Worm (Caenorhabditis elegans) whole organism, L4 larva: Measurements from ENCODE around the gene C30F2.5.

Source experiments
- F10B5.3 ChIP-seq: sonication (generic microtip); optimal IDR thresholded peaks from 2 replicates; lab custom pipeline; 2016; ENCODE audit warnings: mild to moderate bottlenecking, missing genetic modification characterization, missing compliant biosample characterization
- F26F4.8 ChIP-seq: fragments of 200-800 bp; sonication (Bioruptor generic); conservative IDR thresholded peaks from 2 replicates; pipeline ENCODE4 v1.3.6; 2022; ENCODE audit warnings: missing genetic modification characterization, missing compliant biosample characterization
- F44E2.7 ChIP-seq: fragments of 200-800 bp; sonication (Bioruptor generic); IDR thresholded peaks from 2 replicates; pipeline ENCODE4 v2.1.2; 2022; ENCODE audit warnings: missing genetic modification characterization, missing compliant biosample characterization
- F49E8.2 ChIP-seq: sonication (generic microtip); optimal IDR thresholded peaks from 2 replicates; lab custom pipeline; 2016; ENCODE audit warnings: missing compliant biosample characterization, mild to moderate bottlenecking, missing genetic modification characterization, borderline replicate concordance
- T20F7.1 ChIP-seq: fragments of 200-800 bp; sonication (Bioruptor generic); optimal IDR thresholded peaks from 2 replicates; lab custom pipeline; 2018; ENCODE audit warnings: mild to moderate bottlenecking, missing genetic modification characterization, missing compliant biosample characterization
- T26A8.4 ChIP-seq: fragments of 200-800 bp; sonication (Bioruptor generic); IDR thresholded peaks from 2 replicates; pipeline ENCODE4 v1.3.6; 2022; ENCODE audit warnings: missing genetic modification characterization, missing compliant biosample characterization
- Y48G9A.11 ChIP-seq: fragments of 200-800 bp; sonication (Bioruptor generic); IDR thresholded peaks from 2 replicates; pipeline ENCODE4 v1.3.6; 2022; ENCODE audit warnings: missing genetic modification reagents, missing genetic modification characterization, missing compliant biosample characterization
- ZK546.5 ChIP-seq, 2 experiments: sonication (generic microtip); optimal IDR thresholded peaks; 2 replicates each; lab custom pipeline; 2017; ENCODE audit warnings: missing biosample characterization in 2 of 2, missing genetic modification characterization in 2 of 2
- aha-1 ChIP-seq: fragments of 150-350 bp; peaks from one replicate; lab custom pipeline; 2014; ENCODE audit warnings: missing biosample characterization, missing genetic modification characterization
- attf-4 ChIP-seq: sonication (generic microtip); optimal IDR thresholded peaks from 3 replicates; lab custom pipeline; 2017; ENCODE audit warnings: missing biosample characterization, missing genetic modification characterization
- ceh-20 ChIP-seq: fragments of 200-800 bp; sonication (Bioruptor generic); IDR thresholded peaks from 2 replicates; pipeline ENCODE4 v1.3.6; 2022; ENCODE audit warnings: missing genetic modification reagents, missing genetic modification characterization, missing compliant biosample characterization
- ceh-82 ChIP-seq: sonication (generic microtip); optimal IDR thresholded peaks from 2 replicates; lab custom pipeline; 2017; ENCODE audit warnings: missing biosample characterization, missing genetic modification characterization
- ces-1 ChIP-seq: fragments of 150-350 bp; sonication (generic microtip); optimal IDR thresholded peaks from 4 replicates; lab custom pipeline; 2014; ENCODE audit warnings: missing biosample characterization, missing genetic modification reagents, missing genetic modification characterization
- cey-2 ChIP-seq: sonication (generic microtip); optimal IDR thresholded peaks from 3 replicates; lab custom pipeline; 2017; ENCODE audit warnings: missing genetic modification characterization, mild to moderate bottlenecking, missing compliant biosample characterization, antibody characterized with exemption, borderline replicate concordance; ENCODE audit not compliant: insufficient read depth
- ctbp-1 ChIP-seq: fragments of 200-800 bp; sonication (Bioruptor generic); IDR thresholded peaks from 2 replicates; pipeline ENCODE4 v1.3.6; 2022; ENCODE audit warnings: missing genetic modification reagents, missing genetic modification characterization, missing compliant biosample characterization
- daf-19 ChIP-seq: fragments of 200-800 bp; sonication (Bioruptor generic); conservative IDR thresholded peaks from 2 replicates; pipeline ENCODE4 v1.3.6; 2022; ENCODE audit warnings: missing genetic modification characterization, missing compliant biosample characterization
- dmd-8 ChIP-seq: fragments of 200-800 bp; sonication (Bioruptor generic); IDR thresholded peaks from 2 replicates; pipeline ENCODE4 v1.3.6; 2022; ENCODE audit warnings: missing genetic modification characterization, missing compliant biosample characterization
- dpl-1 ChIP-seq: fragments of 150-350 bp; optimal IDR thresholded peaks from 2 replicates; lab custom pipeline; 2014; ENCODE audit warnings: missing biosample characterization, missing genetic modification reagents, missing genetic modification characterization
- duxl-1 ChIP-seq: sonication (generic microtip); optimal IDR thresholded peaks from 2 replicates; lab custom pipeline; 2016; ENCODE audit warnings: mild to moderate bottlenecking, missing genetic modification characterization, moderate library complexity, missing compliant biosample characterization; ENCODE audit not compliant: poor library complexity
- egl-43 ChIP-seq: fragments of 200-800 bp; sonication (Bioruptor generic); IDR thresholded peaks from 2 replicates; pipeline ENCODE4 v1.3.6; 2022; ENCODE audit warnings: missing genetic modification reagents, missing genetic modification characterization, missing compliant biosample characterization
- hlh-11 ChIP-seq: fragments of 200-800 bp; sonication (Bioruptor generic); optimal IDR thresholded peaks from 2 replicates; lab custom pipeline; 2018; ENCODE audit warnings: mild to moderate bottlenecking, missing genetic modification characterization, missing compliant biosample characterization
- hmg-1.1 ChIP-seq: fragments of 200-800 bp; sonication (Bioruptor generic); IDR thresholded peaks from 2 replicates; pipeline ENCODE4 v1.3.6; 2022; ENCODE audit warnings: missing genetic modification reagents, missing genetic modification characterization, missing compliant biosample characterization
- jun-1 ChIP-seq: fragments of 150-350 bp; optimal IDR thresholded peaks from 2 replicates; lab custom pipeline; 2014; ENCODE audit warnings: missing biosample characterization, missing genetic modification reagents, missing genetic modification characterization
- lim-7 ChIP-seq: fragments of 200-800 bp; sonication (Bioruptor generic); IDR thresholded peaks from 2 replicates; pipeline ENCODE4 v1.3.6; 2022; ENCODE audit warnings: missing genetic modification characterization, missing compliant biosample characterization
- lin-13 ChIP-seq: fragments of 150-350 bp; optimal IDR thresholded peaks from 2 replicates; lab custom pipeline; 2014; ENCODE audit warnings: missing biosample characterization, missing genetic modification reagents, missing genetic modification characterization
- lin-15B ChIP-seq: fragments of 150-350 bp; sonication (generic microtip); optimal IDR thresholded peaks from 3 replicates; lab custom pipeline; 2014; ENCODE audit warnings: missing biosample characterization, missing genetic modification characterization
- lin-39 ChIP-seq: fragments of 150-350 bp; optimal IDR thresholded peaks from 2 replicates; lab custom pipeline; 2014; ENCODE audit warnings: missing biosample characterization, missing genetic modification reagents, missing genetic modification characterization
- mdl-1 ChIP-seq, 2 experiments: fragments of 150-350 bp in 1 of 2; sonication (generic microtip) in 1 of 2; optimal IDR thresholded peaks; 2 replicates each; lab custom pipeline; 2014 to 2017; ENCODE audit warnings: missing biosample characterization in 2 of 2, missing genetic modification characterization in 2 of 2
- mdt-29 ChIP-seq: fragments of 200-800 bp; sonication (Bioruptor generic); IDR thresholded peaks from 2 replicates; pipeline ENCODE4 v1.3.6; 2022; ENCODE audit warnings: missing genetic modification reagents, missing genetic modification characterization, missing compliant biosample characterization
- mxl-3 ChIP-seq: fragments of 200-800 bp; sonication (Bioruptor generic); optimal IDR thresholded peaks from 2 replicates; lab custom pipeline; 2018; ENCODE audit warnings: mild to moderate bottlenecking, missing genetic modification characterization, missing compliant biosample characterization
- nhr-10 ChIP-seq: fragments of 150-350 bp; optimal IDR thresholded peaks from 2 replicates; lab custom pipeline; 2014; ENCODE audit warnings: missing biosample characterization, missing genetic modification characterization
- nhr-102 ChIP-seq: sonication (generic microtip); optimal IDR thresholded peaks from 2 replicates; lab custom pipeline; 2016; ENCODE audit warnings: mild to moderate bottlenecking, missing genetic modification characterization, moderate library complexity, missing compliant biosample characterization
- nhr-11 ChIP-seq: fragments of 150-350 bp; optimal IDR thresholded peaks from 2 replicates; lab custom pipeline; 2014; ENCODE audit warnings: missing biosample characterization, missing genetic modification characterization
- nhr-41 ChIP-seq: fragments of 200-800 bp; sonication (Bioruptor generic); IDR thresholded peaks from 2 replicates; pipeline ENCODE4 v1.3.6; 2022; ENCODE audit warnings: missing genetic modification reagents, missing genetic modification characterization, missing compliant biosample characterization
- nhr-6 ChIP-seq: fragments of 150-350 bp; optimal IDR thresholded peaks from 2 replicates; lab custom pipeline; 2014; ENCODE audit warnings: missing biosample characterization, missing genetic modification characterization
- nhr-76 ChIP-seq: fragments of 150-350 bp; optimal IDR thresholded peaks from 2 replicates; lab custom pipeline; 2014; ENCODE audit warnings: missing biosample characterization, missing genetic modification characterization
- nhr-77 ChIP-seq: fragments of 150-350 bp; optimal IDR thresholded peaks from 2 replicates; lab custom pipeline; 2014; ENCODE audit warnings: missing biosample characterization, missing genetic modification characterization
- pha-4 ChIP-seq, 2 experiments: fragments of 150-350 bp in 1 of 2; fragments of 200-800 bp in 1 of 2; sonication (Bioruptor generic) in 1 of 2; IDR thresholded peaks in 1 of 2; optimal IDR thresholded peaks in 1 of 2; 2 replicates each; pipeline versions ENCODE4 v1.3.6 to Lab custom; 2014 to 2022; ENCODE audit warnings: missing genetic modification characterization in 2 of 2, missing genetic modification reagents in 2 of 2, missing biosample characterization in 1 of 2, missing compliant biosample characterization in 1 of 2
- php-3 ChIP-seq: fragments of 200-800 bp; sonication (Bioruptor generic); IDR thresholded peaks from 2 replicates; pipeline ENCODE4 v1.3.6; 2022; ENCODE audit warnings: missing genetic modification reagents, missing genetic modification characterization, missing compliant biosample characterization
- pqm-1 ChIP-seq: sonication (generic microtip); optimal IDR thresholded peaks from 2 replicates; lab custom pipeline; 2017; ENCODE audit warnings: missing biosample characterization, missing genetic modification characterization
- rbr-2 ChIP-seq: sonication (generic microtip); optimal IDR thresholded peaks from 2 replicates; lab custom pipeline; 2016; ENCODE audit warnings: missing genotype, missing genetic modification characterization, missing compliant biosample characterization
- saeg-2 ChIP-seq: fragments of 200-800 bp; sonication (Bioruptor generic); IDR thresholded peaks from 2 replicates; pipeline ENCODE4 v1.3.6; 2022; ENCODE audit warnings: missing genetic modification reagents, missing genetic modification characterization, missing compliant biosample characterization
- snpc-4 ChIP-seq: fragments of 150-350 bp; optimal IDR thresholded peaks from 2 replicates; lab custom pipeline; 2014; ENCODE audit warnings: missing biosample characterization, missing genetic modification characterization
- tag-97 ChIP-seq: fragments of 200-800 bp; sonication (Bioruptor generic); IDR thresholded peaks from 2 replicates; pipeline ENCODE4 v1.3.6; 2022; ENCODE audit warnings: missing genetic modification characterization, missing compliant biosample characterization
- tra-1 ChIP-seq: fragments of 200-800 bp; sonication (Bioruptor generic); IDR thresholded peaks from 2 replicates; pipeline ENCODE4 v1.3.6; 2022; ENCODE audit warnings: missing genetic modification reagents, missing genetic modification characterization, missing compliant biosample characterization
- unc-62 ChIP-seq, 3 experiments: fragments of 150-350 bp in 1 of 3; sonication (generic microtip); optimal IDR thresholded peaks in 2 of 3; peaks in 1 of 3; 1 replicate in 1 of 3; 2 replicates in 2 of 3; lab custom pipeline; 2014 to 2017; ENCODE audit warnings: missing biosample characterization in 3 of 3, missing genetic modification characterization in 3 of 3, missing genetic modification reagents in 3 of 3, missing genotype in 1 of 3
- vab-7 ChIP-seq: fragments of 200-800 bp; sonication (Bioruptor generic); IDR thresholded peaks from 2 replicates; pipeline ENCODE4 v1.3.6; 2022; ENCODE audit warnings: missing genetic modification reagents, missing genetic modification characterization, missing compliant biosample characterization
- zag-1 ChIP-seq: fragments of 150-350 bp; optimal IDR thresholded peaks from 2 replicates; lab custom pipeline; 2014; ENCODE audit warnings: missing biosample characterization, missing genetic modification characterization
- zip-2 ChIP-seq: fragments of 150-350 bp; optimal IDR thresholded peaks from 2 replicates; lab custom pipeline; 2014; ENCODE audit warnings: missing biosample characterization, missing genetic modification characterization
- ztf-11 ChIP-seq: fragments of 150-350 bp; optimal IDR thresholded peaks from 2 replicates; lab custom pipeline; 2014; ENCODE audit warnings: missing biosample characterization, missing genetic modification characterization

C30F2.5 gene

ce11 chrX:16056404-16056803, 38.1 kb upstream of the C30F2.5 start (continued):
- TF ChIP-seq lim-7 (GFP tag; lab: Robert Waterston, UW) (peak; percentile 49; the same call in 1 of the 2 replicates), lin-39 (tag; lab: Kevin White, UChicago) (peak; percentile 94), nhr-76 (peak; percentile 84), ztf-11 (tag; lab: Kevin White, UChicago) (peak; percentile 78), pqm-1 (peak; percentile 44), snpc-4 (peak; percentile 42), unc-62 (GFP tag; optimal IDR thresholded peaks at IDR 0.05 in 1 of 2; lab: Kevin White, UChicago) (peak; percentile 77 to 99), unc-62 (tag; optimal IDR thresholded peaks at IDR 0.05; lab: Kevin White, UChicago) (no peak), nhr-102 (tag; lab: Kevin White, UChicago) (peak; percentile 99), mdl-1 (tag; optimal IDR thresholded peaks at IDR 0.05; lab: Kevin White, UChicago) (peak; percentile 91 to 93), duxl-1 (peak; percentile 98), zag-1 (peak; percentile 96), F26F4.8 (GFP tag; lab: Robert Waterston, UW) (no peak), nhr-6 (tag; lab: Kevin White, UChicago) (peak; percentile 96), F44E2.7 (peak; percentile 61; the same call in 1 of the 2 replicates), ceh-20 (peak; percentile 97), lin-13 (peak; percentile 97), ZK546.5 (tag; optimal IDR thresholded peaks at IDR 0.05; lab: Kevin White, UChicago) (peak; percentile 18 to 80), nhr-10 (tag; lab: Kevin White, UChicago) (peak; percentile 99), jun-1 (peak; percentile 99), dmd-8 (GFP tag; lab: Robert Waterston, UW) (0 out of 2 replicates have a peak, but pooled peaks have one; percentile 55), mxl-3 (GFP tag; lab: Kevin White, UChicago) (peak; percentile 86), ceh-82 (tag; lab: Kevin White, UChicago) (peak; percentile 58), F49E8.2 (no peak), hlh-11 (tag; lab: Kevin White, UChicago) (peak; percentile 96), php-3 (GFP tag; lab: Robert Waterston, UW) (peak; percentile 97), cey-2 (tag; lab: Kevin White, UChicago) (peak; percentile 40), aha-1 (peak; percentile 98), zip-2 (tag; lab: Kevin White, UChicago) (peak; percentile 97), T26A8.4 (GFP tag; lab: Robert Waterston, UW) (peak; percentile 99), tra-1 (GFP tag; lab: Robert Waterston, UW) (no peak; the same call in none of the 2 replicates), nhr-41 (GFP tag; lab: Robert Waterston, UW) (peak; percentile 47), saeg-2 (GFP tag; lab: Robert Waterston, UW) (peak; percentile 94), pha-4 (GFP tag; IDR thresholded peaks at IDR 0.05; lab: Robert Waterston, UW) (peak; percentile 97), pha-4 (tag; optimal IDR thresholded peaks at IDR 0.05; lab: Kevin White, UChicago) (peak; percentile 81), nhr-77 (peak; percentile 99), rbr-2 (tag; lab: Kevin White, UChicago) (peak; percentile 99), ctbp-1 (GFP tag; lab: Robert Waterston, UW) (peak; percentile 98), lin-15B (peak; percentile 7), F10B5.3 (tag; lab: Kevin White, UChicago) (peak; percentile 96), Y48G9A.11 (GFP tag; lab: Robert Waterston, UW) (0 out of 2 replicates have a peak, but pooled peaks have one; percentile 62), attf-4 (peak; percentile 52), daf-19 (GFP tag; lab: Robert Waterston, UW) (peak; percentile 98), nhr-11 (tag; lab: Kevin White, UChicago) (peak; percentile 97), hmg-1.1 (GFP tag; lab: Robert Waterston, UW) (peak; percentile 100), dpl-1 (peak; percentile 71), ces-1 (GFP tag; lab: Kevin White, UChicago) (peak; percentile 93), egl-43 (peak; percentile 99), mdt-29 (GFP tag; lab: Robert Waterston, UW) (peak; percentile 93), vab-7 (GFP tag; lab: Robert Waterston, UW) (peak; percentile 94), tag-97 (GFP tag; lab: Robert Waterston, UW) (peak; percentile 65; the same call in 1 of the 2 replicates), T20F7.1 (GFP tag; lab: Kevin White, UChicago) (peak; percentile 91)
